Worm (Caenorhabditis elegans) whole organism, L2 larva: ENCODE measurements around the gene C37C3.18.

Experiments used
- aly-2 ChIP-seq: fragments of 150-350 bp; optimal IDR thresholded peaks from 2 replicates; lab custom pipeline; 2014; ENCODE audit warnings: missing biosample characterization, missing genetic modification characterization
- fos-1 ChIP-seq: fragments of 150-350 bp; optimal IDR thresholded peaks from 2 replicates; lab custom pipeline; 2014; ENCODE audit warnings: missing biosample characterization, missing genetic modification characterization
- ztf-4 ChIP-seq: fragments of 150-350 bp; optimal IDR thresholded peaks from 2 replicates; lab custom pipeline; 2014; ENCODE audit warnings: missing biosample characterization, missing genetic modification characterization

Gene C37C3.18

ce11 chrV:7904389-7904788, 49.6 kb downstream of the C37C3.18 start:
- TF ChIP-seq fos-1 (tag; lab: Kevin White, UChicago) (no peak), aly-2 (tag; lab: Kevin White, UChicago) (no peak), ztf-4 (tag; lab: Kevin White, UChicago) (no peak)
